Fruit fly (Drosophila melanogaster): ENCODE measurements around the gene CG13722.

CG13722 gene

dm6 chr3L:4480764-4481163 is 10.0 kb downstream of the CG13722 start:
- TF ChIP-seq fd85E (GFP tag; optimal IDR thresholded peaks at IDR 0.05) (no peak), eg (GFP tag; IDR thresholded peaks at IDR 0.05) (no peak), CG6854 (GFP tag; optimal IDR thresholded peaks at IDR 0.05) (no peak), Hr38 (GFP tag; optimal IDR thresholded peaks at IDR 0.05) (no peak)

DNA sequence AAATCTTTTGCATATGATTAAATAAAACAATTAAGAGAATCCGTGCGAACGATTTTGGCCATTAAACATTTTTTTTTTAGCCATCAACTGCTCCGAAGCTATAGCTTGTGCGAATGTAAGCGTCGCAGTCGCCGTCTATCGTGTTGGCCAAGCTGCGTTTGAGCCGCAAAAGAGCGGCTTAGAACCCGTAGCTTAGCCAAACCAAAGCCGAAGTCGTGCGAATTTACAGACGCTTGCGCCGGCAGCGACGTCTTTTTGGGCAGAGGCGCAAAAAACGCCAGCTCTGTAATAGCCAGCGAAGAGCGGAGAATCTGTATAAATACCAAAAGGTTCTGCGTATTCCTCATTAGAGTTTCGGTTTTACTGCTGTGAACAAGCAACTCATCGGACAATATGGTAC is 10.8 kb downstream of the CG13722 start, which contains the start of gene CG7465:
Gene CG7465, plus strand, starts transcription at position 346 of the 400 bp plus-strand sequence.
- TF ChIP-seq CG7368 (GFP tag; optimal IDR thresholded peaks at IDR 0.05): no peak
- no peak for TF ChIP-seq CG11294 (GFP tag; IDR thresholded peaks at IDR 0.05)
- TF ChIP-seq CG31627 (GFP tag; optimal IDR thresholded peaks at IDR 0.05): no peak
- no peak for TF ChIP-seq Sox102F (GFP tag; optimal IDR thresholded peaks at IDR 0.05)
- TF ChIP-seq CG6808 (GFP tag; optimal IDR thresholded peaks at IDR 0.05): no peak
- no peak for TF ChIP-seq Smox (GFP tag; optimal IDR thresholded peaks at IDR 0.05)
- TF ChIP-seq CG6854 (GFP tag; optimal IDR thresholded peaks at IDR 0.05): no peak
- TF ChIP-seq OdsH (GFP tag; optimal IDR thresholded peaks at IDR 0.05): no peak
- TF ChIP-seq topi (GFP tag; optimal IDR thresholded peaks at IDR 0.05): no peak
- TF ChIP-seq lz (GFP tag; optimal IDR thresholded peaks at IDR 0.05): no peak
- no peak for TF ChIP-seq Eip93F (GFP tag; optimal IDR thresholded peaks at IDR 0.05)
- TF ChIP-seq CG8119 (GFP tag; IDR thresholded peaks at IDR 0.05): no peak

dm6 chr3L:4477656-4478254 is 13.0 kb downstream of the CG13722 start:
- TF ChIP-seq CG6808 (GFP tag; optimal IDR thresholded peaks at IDR 0.05) (no peak), CG8632 (GFP tag; optimal IDR thresholded peaks at IDR 0.05) (no peak), Hr4 (GFP tag; optimal IDR thresholded peaks at IDR 0.05) (no peak), esn (GFP tag; optimal IDR thresholded peaks at IDR 0.05) (no peak), Smox (GFP tag; optimal IDR thresholded peaks at IDR 0.05) (no peak), net (GFP tag; optimal IDR thresholded peaks at IDR 0.05) (no peak)

- 0 out of 3 replicates have a peak, but pooled peaks have one; percentile 2 for TF ChIP-seq CG8119 (GFP tag; IDR thresholded peaks at IDR 0.05)
- no peak for TF ChIP-seq spab (GFP tag; optimal IDR thresholded peaks at IDR 0.05)
- TF ChIP-seq CG32006 (GFP tag; optimal IDR thresholded peaks at IDR 0.05): no peak
Measured at dm6 chr3L:4475704-4476103, 15.1 kb downstream of the CG13722 start.

- TF ChIP-seq CG11902 (GFP tag; optimal IDR thresholded peaks at IDR 0.05): no peak
- no peak for TF ChIP-seq fd85E (GFP tag; optimal IDR thresholded peaks at IDR 0.05)
- no peak for TF ChIP-seq Hr38 (GFP tag; optimal IDR thresholded peaks at IDR 0.05)
- TF ChIP-seq Sox102F (GFP tag; optimal IDR thresholded peaks at IDR 0.05): peak; percentile 16
- TF ChIP-seq CG6792 (GFP tag; optimal IDR thresholded peaks at IDR 0.05): peak; percentile 6
- peak; percentile 71 for TF ChIP-seq net (GFP tag; optimal IDR thresholded peaks at IDR 0.05)
- TF ChIP-seq CG6276 (GFP tag; optimal IDR thresholded peaks at IDR 0.05): peak; percentile 28
- TF ChIP-seq Hr39 (GFP tag; optimal IDR thresholded peaks at IDR 0.05): no peak
- TF ChIP-seq CG8319 (GFP tag; optimal IDR thresholded peaks at IDR 0.05): peak; percentile 33
- peak; percentile 11 for TF ChIP-seq spab (GFP tag; optimal IDR thresholded peaks at IDR 0.05)
- TF ChIP-seq Ets21C (GFP tag; optimal IDR thresholded peaks at IDR 0.05): no peak
- peak in 1 of 2 experiments; percentile 35 for TF ChIP-seq salr (GFP tag; optimal IDR thresholded peaks at IDR 0.05)
- TF ChIP-seq lz (GFP tag; optimal IDR thresholded peaks at IDR 0.05): peak; percentile 23
- peak; percentile 71 for TF ChIP-seq CG3919 (GFP tag; optimal IDR thresholded peaks at IDR 0.05)
- TF ChIP-seq svp (GFP tag): peak; percentile 51
- TF ChIP-seq Ets96B (tag; optimal IDR thresholded peaks at IDR 0.05): no peak
- TF ChIP-seq CG10669 (GFP tag; optimal IDR thresholded peaks at IDR 0.05): peak; percentile 48
- TF ChIP-seq eg (GFP tag; IDR thresholded peaks at IDR 0.05): peak; percentile 83
- TF ChIP-seq CG6854 (GFP tag; optimal IDR thresholded peaks at IDR 0.05): no peak
- TF ChIP-seq vri (GFP tag; optimal IDR thresholded peaks at IDR 0.05): peak; percentile 4
- TF ChIP-seq dac (GFP tag; optimal IDR thresholded peaks at IDR 0.05): peak; percentile 46
- peak; percentile 3 for TF ChIP-seq fd59A (GFP tag; optimal IDR thresholded peaks at IDR 0.05)
- peak; percentile 48; the same call in 1 of the 2 replicates for TF ChIP-seq CG15336 (GFP tag; IDR thresholded peaks at IDR 0.05)
- peak; percentile 23; the same call in 1 of the 3 replicates for TF ChIP-seq CG8119 (GFP tag; IDR thresholded peaks at IDR 0.05)
- peak; percentile 26 for TF ChIP-seq CG11762 (GFP tag; optimal IDR thresholded peaks at IDR 0.05; ENCODE audit: insufficient read depth)
- TF ChIP-seq cyc (GFP tag; optimal IDR thresholded peaks at IDR 0.05): peak; percentile 2
- TF ChIP-seq Hr4 (GFP tag; optimal IDR thresholded peaks at IDR 0.05): peak; percentile 61
- TF ChIP-seq Eip75B (GFP tag; optimal IDR thresholded peaks at IDR 0.05): peak; percentile 40
- peak; percentile 50 for TF ChIP-seq OdsH (GFP tag; optimal IDR thresholded peaks at IDR 0.05)
- peak; percentile 52 for TF ChIP-seq achi (GFP tag; optimal IDR thresholded peaks at IDR 0.05)
- TF ChIP-seq Eip78C (GFP tag): peak; percentile 90
Measured at dm6 chr3L:4474946-4475470, 15.8 kb downstream of the CG13722 start.
